Fruit fly (Drosophila melanogaster) whole organism, pupa: ENCODE results near the gene ND-B17.2.

ENCODE experiments used
- CG12605 ChIP-seq: fragments of 200-800 bp; sonication (Bioruptor generic); IDR thresholded peaks from 2 replicates; pipeline ENCODE4 v1.3.6; 2022; ENCODE audit warnings: missing biosample characterization, missing genetic modification characterization
- CG34367 ChIP-seq: fragments of 200-800 bp; sonication (Bioruptor generic); optimal IDR thresholded peaks from 2 replicates; lab custom pipeline; 2018; ENCODE audit warnings: missing biosample characterization, mild to moderate bottlenecking, missing genetic modification characterization
- EcR ChIP-seq: fragments of 200-800 bp; sonication (Bioruptor generic); optimal IDR thresholded peaks from 3 replicates; lab custom pipeline; 2019; ENCODE audit warnings: missing biosample characterization, missing genetic modification characterization, mild to moderate bottlenecking, moderate library complexity, missing genetic modification reagents
- rn ChIP-seq: fragments of 200-800 bp; sonication (Bioruptor generic); IDR thresholded peaks from 2 replicates; pipeline ENCODE4 v1.3.6; 2022; ENCODE audit warnings: missing biosample characterization, missing genetic modification characterization

dm6 chr2L:2584461-2585056 is 4.6 kb upstream of the ND-B17.2 start:
- TF ChIP-seq EcR (GFP tag; lab: Kevin White, UChicago): peak; percentile 72
- no peak for TF ChIP-seq rn
- TF ChIP-seq CG34367 (tag; lab: Kevin White, UChicago): peak; percentile 14
- TF ChIP-seq CG12605 (GFP tag; lab: Robert Waterston, UW): peak; percentile 21; the same call in 1 of the 2 replicates
